Fruit fly (Drosophila melanogaster) whole organism, embryonic: Measurements from ENCODE around the gene RPA3.
A peak's percentile ranks its signal among the peaks of the same experiment; 100 is the strongest.

Experiments used
- ATbp ChIP-seq: fragments of 200-800 bp; sonication (Bioruptor generic); optimal IDR thresholded peaks from 2 replicates; lab custom pipeline; 2017; ENCODE audit warnings: missing biosample characterization, mild to moderate bottlenecking, missing genetic modification characterization, missing genetic modification reagents
- Abd-B ChIP-seq: fragments of 200-800 bp; sonication (Bioruptor generic); optimal IDR thresholded peaks from 2 replicates; lab custom pipeline; 2018; ENCODE audit warnings: missing biosample characterization, mild to moderate bottlenecking, missing genetic modification characterization, moderate library complexity
- Aef1 ChIP-seq: fragments of 200-800 bp; sonication (Bioruptor generic); IDR thresholded peaks from 3 replicates; pipeline ENCODE4 v1.3.6; 2022; ENCODE audit warnings: missing biosample characterization, missing genetic modification characterization
- Blimp-1 ChIP-seq: fragments of 200-800 bp; sonication (Bioruptor generic); optimal IDR thresholded peaks from 3 replicates; lab custom pipeline; 2018; ENCODE audit warnings: missing biosample characterization, missing genetic modification characterization, mild to moderate bottlenecking, moderate library complexity, missing genetic modification reagents
- BtbVII ChIP-seq: fragments of 200-800 bp; sonication (Bioruptor generic); optimal IDR thresholded peaks from 3 replicates; lab custom pipeline; 2017; ENCODE audit warnings: missing biosample characterization, mild to moderate bottlenecking, missing genetic modification characterization
- CG1024 ChIP-seq: fragments of 200-800 bp; sonication (Bioruptor generic); IDR thresholded peaks from 2 replicates; pipeline ENCODE4 v1.3.6; 2022; ENCODE audit warnings: missing biosample characterization, missing genetic modification characterization
- CG10267 ChIP-seq: fragments of 200-800 bp; sonication (Bioruptor generic); optimal IDR thresholded peaks from 2 replicates; lab custom pipeline; 2018; ENCODE audit warnings: missing biosample characterization, mild to moderate bottlenecking, missing genetic modification characterization, moderate library complexity
- CG12659 ChIP-seq: fragments of 200-800 bp; sonication (Bioruptor generic); optimal IDR thresholded peaks from 3 replicates; lab custom pipeline; 2017; ENCODE audit warnings: mild to moderate bottlenecking, missing biosample characterization, missing genetic modification reagents, missing genetic modification characterization
- CG13123 ChIP-seq: fragments of 200-800 bp; sonication (Bioruptor generic); optimal IDR thresholded peaks from 2 replicates; lab custom pipeline; 2016; ENCODE audit warnings: missing biosample characterization, missing genetic modification characterization
- CG13296 ChIP-seq: fragments of 200-800 bp; sonication (Bioruptor generic); optimal IDR thresholded peaks from 3 replicates; lab custom pipeline; 2018; ENCODE audit warnings: missing biosample characterization, mild to moderate bottlenecking, missing genetic modification characterization
- CG15479 ChIP-seq: fragments of 200-800 bp; sonication (Bioruptor generic); optimal IDR thresholded peaks from 3 replicates; lab custom pipeline; 2019; ENCODE audit warnings: missing biosample characterization, mild to moderate bottlenecking, missing genetic modification characterization, moderate library complexity
- CG17802 ChIP-seq: fragments of 200-800 bp; sonication (Bioruptor generic); optimal IDR thresholded peaks from 2 replicates; lab custom pipeline; 2018; ENCODE audit warnings: missing biosample characterization, mild to moderate bottlenecking, missing genetic modification characterization, moderate library complexity
- CG18619 ChIP-seq: fragments of 200-800 bp; sonication (Bioruptor generic); optimal IDR thresholded peaks from 3 replicates; lab custom pipeline; 2017; ENCODE audit warnings: missing biosample characterization, mild to moderate bottlenecking, missing genetic modification characterization
- CG3065 ChIP-seq: fragments of 200-800 bp; sonication (Bioruptor generic); optimal IDR thresholded peaks from 2 replicates; lab custom pipeline; 2016; ENCODE audit warnings: missing biosample characterization, missing genetic modification characterization
- CG32767 ChIP-seq: fragments of 200-800 bp; sonication (Bioruptor generic); IDR thresholded peaks from 2 replicates; pipeline ENCODE4 v1.3.6; 2022; ENCODE audit warnings: missing biosample characterization, missing genetic modification characterization
- CG3407 ChIP-seq: fragments of 200-800 bp; sonication (Bioruptor generic); optimal IDR thresholded peaks from 2 replicates; lab custom pipeline; 2018; ENCODE audit warnings: missing biosample characterization, mild to moderate bottlenecking, missing genetic modification characterization
- CG3838 ChIP-seq: fragments of 200-800 bp; sonication (Bioruptor generic); optimal IDR thresholded peaks from 3 replicates; lab custom pipeline; 2016; ENCODE audit warnings: missing biosample characterization, missing genetic modification characterization
- CG3847 ChIP-seq: fragments of 200-800 bp; sonication (Bioruptor generic); IDR thresholded peaks from 2 replicates; pipeline ENCODE4 v1.3.6; 2022; ENCODE audit warnings: missing biosample characterization, missing genetic modification characterization
- CG3995 ChIP-seq: fragments of 200-800 bp; sonication (Bioruptor generic); optimal IDR thresholded peaks from 3 replicates; lab custom pipeline; 2016; ENCODE audit warnings: missing biosample characterization, missing genetic modification characterization
- CG4820 ChIP-seq: fragments of 200-800 bp; sonication (Bioruptor generic); optimal IDR thresholded peaks from 3 replicates; lab custom pipeline; 2016; ENCODE audit warnings: missing biosample characterization, missing genetic modification characterization
- CG5953 ChIP-seq: fragments of 200-800 bp; sonication (Bioruptor generic); IDR thresholded peaks from 2 replicates; pipeline ENCODE4 v1.3.6; 2022; ENCODE audit warnings: missing biosample characterization, missing genetic modification characterization
- CG6813 ChIP-seq: fragments of 200-800 bp; sonication (Bioruptor generic); optimal IDR thresholded peaks from 2 replicates; lab custom pipeline; 2017; ENCODE audit warnings: missing biosample characterization, missing genetic modification characterization, mild to moderate bottlenecking, moderate library complexity, missing genetic modification reagents
- CG9437 ChIP-seq: fragments of 200-800 bp; sonication (Bioruptor generic); optimal IDR thresholded peaks from 2 replicates; lab custom pipeline; 2018; ENCODE audit warnings: missing biosample characterization, mild to moderate bottlenecking, missing genetic modification characterization
- CHES-1-like ChIP-seq: fragments of 200-800 bp; sonication (Bioruptor generic); optimal IDR thresholded peaks from 2 replicates; lab custom pipeline; 2016; ENCODE audit warnings: missing biosample characterization, missing genetic modification characterization
- CkIIα-i1 ChIP-seq: fragments of 200-800 bp; sonication (Bioruptor generic); IDR thresholded peaks from 2 replicates; pipeline ENCODE4 v1.3.6; 2022; ENCODE audit warnings: missing biosample characterization, missing genetic modification characterization
- E2f2 ChIP-seq: fragments of 200-800 bp; sonication (Bioruptor generic); IDR thresholded peaks from 2 replicates; pipeline ENCODE4 v1.3.6; 2022; ENCODE audit warnings: missing biosample characterization, missing genetic modification characterization
- Fer1 ChIP-seq: fragments of 200-800 bp; sonication (Bioruptor generic); optimal IDR thresholded peaks from 2 replicates; lab custom pipeline; 2017; ENCODE audit warnings: missing biosample characterization, mild to moderate bottlenecking, missing genetic modification characterization
- GATAe ChIP-seq: fragments of 200-800 bp; sonication (Bioruptor generic); conservative IDR thresholded peaks from 2 replicates; pipeline ENCODE4 v1.3.6; 2022; ENCODE audit warnings: missing biosample characterization, missing genetic modification characterization
- HHEX ChIP-seq: fragments of 200-800 bp; sonication (Bioruptor generic); optimal IDR thresholded peaks from 3 replicates; lab custom pipeline; 2017; ENCODE audit warnings: missing biosample characterization, mild to moderate bottlenecking, missing genetic modification characterization, missing genetic modification reagents
- HLH3B ChIP-seq: fragments of 200-800 bp; sonication (Bioruptor generic); IDR thresholded peaks from 2 replicates; pipeline ENCODE4 v1.3.6; 2022; ENCODE audit warnings: missing biosample characterization, missing genetic modification characterization
- HLHmδ ChIP-seq: fragments of 200-800 bp; sonication (Bioruptor generic); optimal IDR thresholded peaks from 2 replicates; lab custom pipeline; 2018; ENCODE audit warnings: missing biosample characterization, mild to moderate bottlenecking, missing genetic modification characterization, moderate library complexity
- Hr39 ChIP-seq: fragments of >200 bp; optimal IDR thresholded peaks from 2 replicates; lab custom pipeline; 2017
- Jarid2 ChIP-seq: fragments of 200-800 bp; sonication (Bioruptor generic); optimal IDR thresholded peaks from 3 replicates; lab custom pipeline; 2017; ENCODE audit warnings: mild to moderate bottlenecking, missing biosample characterization, missing genetic modification reagents, missing genetic modification characterization
- Mad ChIP-seq: fragments of 200-800 bp; sonication (Bioruptor generic); optimal IDR thresholded peaks from 2 replicates; lab custom pipeline; 2016; ENCODE audit warnings: missing biosample characterization, missing genetic modification characterization
- Nf-YC ChIP-seq: fragments of 200-800 bp; optimal IDR thresholded peaks from 3 replicates; lab custom pipeline; 2019; ENCODE audit warnings: missing biosample characterization, mild to moderate bottlenecking, missing genetic modification characterization, moderate library complexity
- Optix ChIP-seq: fragments of 200-800 bp; sonication (Bioruptor generic); IDR thresholded peaks from 3 replicates; pipeline ENCODE4 v1.3.6; 2022; ENCODE audit warnings: missing biosample characterization, missing genetic modification characterization
- Usf ChIP-seq: fragments of 200-800 bp; sonication (Bioruptor generic); optimal IDR thresholded peaks from 2 replicates; lab custom pipeline; 2017; ENCODE audit warnings: missing genotype, missing biosample characterization, missing genetic modification characterization
- Vsx1 ChIP-seq: fragments of 200-800 bp; sonication (Bioruptor generic); optimal IDR thresholded peaks from 2 replicates; lab custom pipeline; 2017; ENCODE audit warnings: missing biosample characterization, mild to moderate bottlenecking, missing genetic modification characterization, missing genetic modification reagents
- amos ChIP-seq: fragments of 200-800 bp; sonication (Bioruptor generic); IDR thresholded peaks from 2 replicates; pipeline ENCODE4 v1.3.6; 2022; ENCODE audit warnings: missing biosample characterization, missing genetic modification characterization; ENCODE audit not compliant: partially characterized antibody
- caup ChIP-seq: fragments of 200-800 bp; sonication (Bioruptor generic); optimal IDR thresholded peaks from 3 replicates; lab custom pipeline; 2017; ENCODE audit warnings: missing biosample characterization, mild to moderate bottlenecking, missing genetic modification characterization, moderate library complexity; ENCODE audit not compliant: severe bottlenecking
- ci ChIP-seq: fragments of 200-800 bp; sonication (Bioruptor generic); IDR thresholded peaks from 3 replicates; pipeline ENCODE4 v1.3.6; 2022; ENCODE audit warnings: missing biosample characterization, missing genetic modification characterization
- emc ChIP-seq: fragments of 200-800 bp; sonication (Bioruptor generic); optimal IDR thresholded peaks from 2 replicates; lab custom pipeline; 2016; ENCODE audit warnings: missing biosample characterization, missing genetic modification characterization
- eyg ChIP-seq: fragments of 200-800 bp; sonication (Bioruptor generic); optimal IDR thresholded peaks from 3 replicates; lab custom pipeline; 2016; ENCODE audit warnings: missing biosample characterization, missing genetic modification characterization
- gce ChIP-seq: fragments of 200-800 bp; sonication (Bioruptor generic); IDR thresholded peaks from 3 replicates; pipeline ENCODE4 v1.3.6; 2022; ENCODE audit warnings: missing biosample characterization, missing genetic modification characterization
- ind ChIP-seq: fragments of 200-800 bp; sonication (Bioruptor generic); optimal IDR thresholded peaks from 3 replicates; lab custom pipeline; 2016; ENCODE audit warnings: missing biosample characterization, missing genetic modification characterization
- pb ChIP-seq: fragments of 200-800 bp; sonication (Bioruptor generic); optimal IDR thresholded peaks from 3 replicates; lab custom pipeline; 2016; ENCODE audit warnings: missing biosample characterization, missing genetic modification characterization
- pfk ChIP-seq: fragments of 200-800 bp; sonication (Bioruptor generic); optimal IDR thresholded peaks from 2 replicates; lab custom pipeline; 2018; ENCODE audit warnings: missing biosample characterization, mild to moderate bottlenecking, missing genetic modification characterization, moderate library complexity
- prd ChIP-seq, 3 experiments: fragments of >200 bp in 2 of 3; fragments of 200-800 bp in 1 of 3; sonication (Bioruptor generic) in 1 of 3; optimal IDR thresholded peaks in 2 of 3; IDR thresholded peaks in 1 of 3; 2 replicates in 2 of 3; 3 replicates in 1 of 3; pipeline versions ENCODE4 v1.3.6 to Lab custom; 2017 to 2022; ENCODE audit warnings: missing biosample characterization in 1 of 3, missing genetic modification characterization in 1 of 3
- salm ChIP-seq: fragments of 200-800 bp; sonication (Bioruptor generic); optimal IDR thresholded peaks from 2 replicates; lab custom pipeline; 2018; ENCODE audit warnings: missing biosample characterization, mild to moderate bottlenecking, missing genetic modification characterization

Gene RPA3

DNA sequence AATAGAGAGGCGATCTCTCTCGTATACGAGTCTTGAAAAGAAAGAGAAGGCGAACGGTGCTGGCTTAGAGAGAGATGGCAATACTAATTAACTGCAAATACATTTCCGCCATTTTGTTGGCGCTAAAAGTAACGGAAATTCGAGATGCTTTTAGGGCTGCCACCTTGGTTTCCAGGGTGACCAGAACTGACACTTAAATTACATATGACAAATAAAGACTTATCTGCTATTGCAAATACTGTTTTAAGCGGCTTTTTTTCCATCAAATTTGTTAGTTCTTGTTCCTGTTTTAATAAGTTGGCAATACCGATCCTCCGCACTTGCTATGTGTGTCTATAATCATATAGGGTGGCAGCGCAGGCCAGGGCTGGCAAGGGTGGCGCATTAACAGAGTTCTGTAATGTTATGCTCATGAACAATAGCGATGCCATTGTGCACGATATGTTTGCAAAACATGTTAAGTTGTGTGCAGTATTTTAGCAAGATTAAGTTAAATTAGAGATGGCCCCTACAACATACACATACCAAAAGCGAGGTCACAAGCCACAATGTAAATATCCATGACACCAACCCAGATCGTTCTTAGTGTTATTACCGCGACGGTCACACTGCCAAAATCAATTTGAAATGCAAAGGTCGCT, 35.3 kb downstream of the RPA3 start, which contains the start of gene nod (continued):
- TF ChIP-seq BtbVII (GFP tag; lab: Kevin White, UChicago): no peak
- peak; percentile 10 for TF ChIP-seq Abd-B
- TF ChIP-seq Mad (GFP tag; lab: Kevin White, UChicago): peak; percentile 44
- TF ChIP-seq Vsx1 (GFP tag; lab: Kevin White, UChicago): no peak
- TF ChIP-seq pfk (GFP tag; lab: Kevin White, UChicago): no peak
- no peak for TF ChIP-seq CkIIα-i1 (GFP tag; lab: Robert Waterston, UW)
- TF ChIP-seq Fer1 (GFP tag; lab: Kevin White, UChicago): peak; percentile 76
- TF ChIP-seq CG18619 (GFP tag; lab: Kevin White, UChicago): peak; percentile 36
- no peak for TF ChIP-seq CG3995 (GFP tag; lab: Kevin White, UChicago)
- TF ChIP-seq gce (GFP tag; lab: Robert Waterston, UW): no peak
- TF ChIP-seq GATAe (GFP tag; lab: Robert Waterston, UW): no peak
- peak; percentile 32; the same call in 1 of the 2 replicates for TF ChIP-seq CG5953 (GFP tag; lab: Robert Waterston, UW)
- no peak for TF ChIP-seq prd (optimal IDR thresholded peaks at IDR 0.05; lab: Kevin White, UChicago)
- TF ChIP-seq prd (GFP tag; IDR thresholded peaks at IDR 0.05; lab: Robert Waterston, UW): peak; percentile 68; the same call in 2 of the 3 replicates
- peak; percentile 31 for TF ChIP-seq salm (tag; lab: Kevin White, UChicago)
- TF ChIP-seq CG17802: no peak
- peak; percentile 69 for TF ChIP-seq HHEX (GFP tag; lab: Kevin White, UChicago)
- TF ChIP-seq CG4820 (GFP tag; lab: Kevin White, UChicago): peak; percentile 56
- TF ChIP-seq CG1024 (GFP tag; lab: Robert Waterston, UW): no peak
- peak; percentile 48 for TF ChIP-seq Nf-YC (tag; lab: Kevin White, UChicago)
- peak; percentile 62 for TF ChIP-seq CG3847 (GFP tag; lab: Robert Waterston, UW)
- TF ChIP-seq amos (GFP tag; lab: Robert Waterston, UW): peak; percentile 66
- peak; percentile 33; the same call in 1 of the 2 replicates for TF ChIP-seq CG32767 (GFP tag; lab: Robert Waterston, UW)
- TF ChIP-seq eyg (GFP tag; lab: Kevin White, UChicago): no peak
- TF ChIP-seq CG15479 (GFP tag; lab: Kevin White, UChicago): peak; percentile 66
- TF ChIP-seq HLH3B (GFP tag; lab: Robert Waterston, UW): peak; percentile 49; the same call in 1 of the 2 replicates
- TF ChIP-seq CG10267 (tag; lab: Kevin White, UChicago): peak; percentile 58
- TF ChIP-seq caup (GFP tag; lab: Kevin White, UChicago): peak; percentile 68
- no peak for TF ChIP-seq Jarid2 (GFP tag; lab: Kevin White, UChicago)
- TF ChIP-seq CG6813 (GFP tag; lab: Kevin White, UChicago): no peak
- no peak for TF ChIP-seq CG3838 (GFP tag; lab: Kevin White, UChicago)
- peak; percentile 54 for TF ChIP-seq ind (GFP tag; lab: Kevin White, UChicago)
- peak; percentile 51 for TF ChIP-seq CG13123 (GFP tag; lab: Kevin White, UChicago)
- TF ChIP-seq CG9437 (GFP tag; lab: Kevin White, UChicago): peak; percentile 34
- peak; percentile 37 for TF ChIP-seq emc (GFP tag; lab: Kevin White, UChicago)
- TF ChIP-seq Blimp-1 (GFP tag; lab: Kevin White, UChicago): peak; percentile 44
- TF ChIP-seq ATbp (GFP tag; lab: Kevin White, UChicago): no peak
- peak; percentile 36 for TF ChIP-seq CG3407 (GFP tag; lab: Kevin White, UChicago)
- peak; percentile 71 for TF ChIP-seq CG13296 (GFP tag; lab: Kevin White, UChicago)
- TF ChIP-seq HLHmδ (GFP tag; lab: Kevin White, UChicago): no peak
- peak; percentile 32; the same call in 1 of the 3 replicates for TF ChIP-seq Aef1 (GFP tag; lab: Robert Waterston, UW)
- peak; percentile 83 for TF ChIP-seq E2f2 (GFP tag; lab: Robert Waterston, UW)
- peak; percentile 51 for TF ChIP-seq CHES-1-like (GFP tag; lab: Kevin White, UChicago)
- TF ChIP-seq ci (GFP tag; lab: Robert Waterston, UW): peak; percentile 76; the same call in 2 of the 3 replicates
- no peak for TF ChIP-seq Hr39 (lab: Kevin White, UChicago)
- TF ChIP-seq CG12659 (GFP tag; lab: Kevin White, UChicago): peak; percentile 88
- peak; percentile 55 for TF ChIP-seq pb (GFP tag; lab: Kevin White, UChicago)
- peak; percentile 42 for TF ChIP-seq CG3065 (GFP tag; lab: Kevin White, UChicago)
- peak; percentile 27; the same call in 1 of the 3 replicates for TF ChIP-seq Optix (GFP tag; lab: Robert Waterston, UW)
- no peak for TF ChIP-seq Usf (GFP tag; lab: Kevin White, UChicago)
